Worm (Caenorhabditis elegans): ENCODE data around the gene ZK1320.2.

ce11 chrII:9691839-9692238, 33.0 kb upstream of the ZK1320.2 start, which contains the start of gene nlp-11:
- TF ChIP-seq elt-3 (tag; optimal IDR thresholded peaks at IDR 0.05) (no peak), nhr-237 (tag; optimal IDR thresholded peaks at IDR 0.05) (no peak)
